Worm (Caenorhabditis elegans): Measurements from ENCODE around the gene clc-24.

- no peak for TF ChIP-seq ama-1 (optimal IDR thresholded peaks at IDR 0.05)
- TF ChIP-seq lin-11 (tag; optimal IDR thresholded peaks at IDR 0.05), result no peak
- TF ChIP-seq unc-62 (GFP tag; optimal IDR thresholded peaks at IDR 0.05), result no peak
- TF ChIP-seq lsy-2 (tag; optimal IDR thresholded peaks at IDR 0.05), result no peak
- no peak for TF ChIP-seq ztf-4 (tag; optimal IDR thresholded peaks at IDR 0.05)
- TF ChIP-seq blmp-1 (tag; optimal IDR thresholded peaks at IDR 0.05; ENCODE audit: insufficient read depth), result no peak
- no peak for TF ChIP-seq nhr-77 (tag; optimal IDR thresholded peaks at IDR 0.05)
- TF ChIP-seq lin-39 (tag; optimal IDR thresholded peaks at IDR 0.05), result no peak
- TF ChIP-seq ztf-11 (tag; optimal IDR thresholded peaks at IDR 0.05), result no peak
Measured at ce11 chrIII:1054096-1054495, 44.3 kb downstream of the clc-24 start.

Measured in whole organism, L2 larva.